Fruit fly (Drosophila melanogaster) whole organism, embryonic: ENCODE results near the gene CG15882.

ENCODE experiments used
- Abd-B ChIP-seq: fragments of 200-800 bp; sonication (Bioruptor generic); optimal IDR thresholded peaks from 2 replicates; lab custom pipeline; 2018; ENCODE audit warnings: missing biosample characterization, mild to moderate bottlenecking, missing genetic modification characterization, moderate library complexity
- Atf3 ChIP-seq: fragments of 200-800 bp; sonication (Bioruptor generic); optimal IDR thresholded peaks from 3 replicates; lab custom pipeline; 2016; ENCODE audit warnings: missing biosample characterization, missing genetic modification characterization
- Atf6 ChIP-seq: fragments of 200-800 bp; sonication (Bioruptor generic); IDR thresholded peaks from 2 replicates; pipeline ENCODE4 v1.3.6; 2022; ENCODE audit warnings: missing biosample characterization, missing genetic modification characterization
- Bgb ChIP-seq: fragments of 200-800 bp; sonication (Bioruptor generic); IDR thresholded peaks from 2 replicates; pipeline ENCODE4 v1.3.6; 2022; ENCODE audit warnings: missing biosample characterization, missing genetic modification characterization; ENCODE audit not compliant: partially characterized antibody
- CG10321 ChIP-seq: fragments of 200-800 bp; sonication (Bioruptor generic); IDR thresholded peaks from 2 replicates; pipeline ENCODE4 v1.3.6; 2022; ENCODE audit warnings: missing biosample characterization, missing genetic modification characterization
- CG11247 ChIP-seq: fragments of 200-800 bp; sonication (Bioruptor generic); IDR thresholded peaks from 2 replicates; pipeline ENCODE4 v1.3.6; 2022; ENCODE audit warnings: missing biosample characterization, missing genetic modification characterization
- CG13424 ChIP-seq: fragments of 200-800 bp; sonication (Bioruptor generic); optimal IDR thresholded peaks from 2 replicates; lab custom pipeline; 2019; ENCODE audit warnings: missing biosample characterization, mild to moderate bottlenecking, missing genetic modification characterization, moderate library complexity
- CG1647 ChIP-seq: fragments of 200-800 bp; sonication (Bioruptor generic); optimal IDR thresholded peaks from 3 replicates; lab custom pipeline; 2016; ENCODE audit warnings: missing biosample characterization, missing genetic modification characterization
- CG17385 ChIP-seq: fragments of 200-800 bp; sonication (Bioruptor generic); optimal IDR thresholded peaks from 3 replicates; lab custom pipeline; 2018; ENCODE audit warnings: missing biosample characterization, mild to moderate bottlenecking, missing genetic modification characterization
- CG17612 ChIP-seq: fragments of 200-800 bp; sonication (Bioruptor generic); IDR thresholded peaks from 2 replicates; pipeline ENCODE4 v1.3.6; 2022; ENCODE audit warnings: missing biosample characterization, missing genetic modification characterization
- CG30403 ChIP-seq: fragments of 200-800 bp; sonication (Bioruptor generic); optimal IDR thresholded peaks from 3 replicates; lab custom pipeline; 2016; ENCODE audit warnings: missing biosample characterization, missing genetic modification characterization
- CG34224 ChIP-seq: fragments of 200-800 bp; sonication (Bioruptor generic); IDR thresholded peaks from 3 replicates; pipeline ENCODE4 v1.3.6; 2022; ENCODE audit warnings: missing biosample characterization, missing genetic modification characterization; ENCODE audit not compliant: partially characterized antibody
- CG6791 ChIP-seq: fragments of 200-800 bp; sonication (Bioruptor generic); IDR thresholded peaks from 3 replicates; pipeline ENCODE4 v1.3.6; 2022; ENCODE audit warnings: missing biosample characterization, missing genetic modification characterization; ENCODE audit not compliant: partially characterized antibody
- CG7839 ChIP-seq: fragments of 200-800 bp; sonication (Bioruptor generic); optimal IDR thresholded peaks from 3 replicates; lab custom pipeline; 2018; ENCODE audit warnings: missing biosample characterization, mild to moderate bottlenecking, missing genetic modification characterization, moderate library complexity
- CG7963 ChIP-seq: fragments of 200-800 bp; sonication (Bioruptor generic); IDR thresholded peaks from 3 replicates; pipeline ENCODE4 v1.3.6; 2022; ENCODE audit warnings: missing biosample characterization, missing genetic modification characterization; ENCODE audit not compliant: partially characterized antibody
- CG8290 ChIP-seq, 3 experiments: fragments of 200-800 bp; sonication (Bioruptor generic); optimal IDR thresholded peaks; 2 replicates each; lab custom pipeline; 2016 to 2019; ENCODE audit warnings: missing biosample characterization in 3 of 3, missing genetic modification characterization in 3 of 3, mild to moderate bottlenecking in 2 of 3, moderate library complexity in 1 of 3
- CoRest ChIP-seq: fragments of 200-800 bp; sonication (Bioruptor generic); optimal IDR thresholded peaks from 3 replicates; lab custom pipeline; 2018; ENCODE audit warnings: missing biosample characterization, mild to moderate bottlenecking, missing genetic modification characterization, moderate library complexity
- Drgx ChIP-seq: fragments of 200-800 bp; sonication (Bioruptor generic); IDR thresholded peaks from 2 replicates; pipeline ENCODE4 v1.3.6; 2022; ENCODE audit warnings: missing biosample characterization, missing genetic modification characterization
- E2f1 ChIP-seq: fragments of 200-800 bp; sonication (Bioruptor generic); IDR thresholded peaks from 2 replicates; pipeline ENCODE4 v1.3.6; 2022; ENCODE audit warnings: missing biosample characterization, missing genetic modification characterization
- Hmr ChIP-seq: fragments of 200-800 bp; sonication (Bioruptor generic); optimal IDR thresholded peaks from 3 replicates; lab custom pipeline; 2017; ENCODE audit warnings: mild to moderate bottlenecking, missing biosample characterization, missing genetic modification reagents, missing genetic modification characterization
- Hr51 ChIP-seq, 2 experiments: fragments of 200-800 bp; sonication (Bioruptor generic); optimal IDR thresholded peaks; 2 replicates in 1 of 2; 3 replicates in 1 of 2; lab custom pipeline; 2016 to 2018; ENCODE audit warnings: missing biosample characterization in 2 of 2, missing genetic modification characterization in 2 of 2, mild to moderate bottlenecking in 1 of 2, moderate library complexity in 1 of 2
- Mad ChIP-seq: fragments of 200-800 bp; sonication (Bioruptor generic); optimal IDR thresholded peaks from 2 replicates; lab custom pipeline; 2016; ENCODE audit warnings: missing biosample characterization, missing genetic modification characterization
- PHDP ChIP-seq: fragments of 200-800 bp; sonication (Bioruptor generic); optimal IDR thresholded peaks from 3 replicates; lab custom pipeline; 2018; ENCODE audit warnings: missing biosample characterization, mild to moderate bottlenecking, missing genetic modification characterization, moderate library complexity
- Pdp1 ChIP-seq, 2 experiments: fragments of 200-800 bp; sonication (Bioruptor generic); optimal IDR thresholded peaks; 3 replicates each; lab custom pipeline; 2016; ENCODE audit warnings: missing biosample characterization in 2 of 2, missing genetic modification characterization in 2 of 2, mild to moderate bottlenecking in 1 of 2, moderate library complexity in 1 of 2
- Sox102F ChIP-seq: fragments of 200-800 bp; sonication (Bioruptor generic); optimal IDR thresholded peaks from 2 replicates; lab custom pipeline; 2018; ENCODE audit warnings: missing biosample characterization, mild to moderate bottlenecking, missing genetic modification characterization, moderate library complexity
- Ssrp ChIP-seq: fragments of 200-800 bp; sonication (Bioruptor generic); optimal IDR thresholded peaks from 2 replicates; lab custom pipeline; 2018; ENCODE audit warnings: missing biosample characterization, mild to moderate bottlenecking, missing genetic modification characterization, moderate library complexity
- ab ChIP-seq: fragments of 200-800 bp; sonication (Bioruptor generic); optimal IDR thresholded peaks from 2 replicates; lab custom pipeline; 2016; ENCODE audit warnings: missing biosample characterization, missing genetic modification characterization
- ase ChIP-seq: fragments of 200-800 bp; sonication (Bioruptor generic); IDR thresholded peaks from 3 replicates; pipeline ENCODE4 v1.3.6; 2022; ENCODE audit warnings: missing biosample characterization, missing genetic modification characterization
- az2 ChIP-seq: fragments of 200-800 bp; sonication (Bioruptor generic); optimal IDR thresholded peaks from 3 replicates; lab custom pipeline; 2016; ENCODE audit warnings: missing biosample characterization, missing genetic modification characterization
- dmrt11E ChIP-seq: fragments of 200-800 bp; sonication (Bioruptor generic); optimal IDR thresholded peaks from 3 replicates; lab custom pipeline; 2018; ENCODE audit warnings: missing biosample characterization, mild to moderate bottlenecking, missing genetic modification characterization, moderate library complexity
- dmrt99B ChIP-seq: fragments of 200-800 bp; sonication (Bioruptor generic); optimal IDR thresholded peaks from 2 replicates; lab custom pipeline; 2018; ENCODE audit warnings: missing biosample characterization, mild to moderate bottlenecking, missing genetic modification characterization, moderate library complexity
- dpn ChIP-seq, 2 experiments: fragments of 200-800 bp; sonication (Bioruptor generic); optimal IDR thresholded peaks; 3 replicates each; lab custom pipeline; 2016; ENCODE audit warnings: missing biosample characterization in 2 of 2, missing genetic modification characterization in 2 of 2
- esg ChIP-seq: fragments of 200-800 bp; sonication (Bioruptor generic); conservative IDR thresholded peaks from 2 replicates; pipeline ENCODE4 v1.3.6; 2022; ENCODE audit warnings: missing biosample characterization, missing genetic modification characterization
- fd96Cb ChIP-seq: fragments of 200-800 bp; sonication (Bioruptor generic); optimal IDR thresholded peaks from 2 replicates; lab custom pipeline; 2018; ENCODE audit warnings: missing biosample characterization, mild to moderate bottlenecking, missing genetic modification characterization, moderate library complexity
- fru ChIP-seq: fragments of >200 bp; optimal IDR thresholded peaks from 2 replicates; lab custom pipeline; 2017
- gem ChIP-seq: fragments of 200-800 bp; sonication (Bioruptor generic); optimal IDR thresholded peaks from 2 replicates; lab custom pipeline; 2019; ENCODE audit warnings: missing biosample characterization, mild to moderate bottlenecking, missing genetic modification characterization, moderate library complexity
- jing ChIP-seq: fragments of 200-800 bp; sonication (Bioruptor generic); optimal IDR thresholded peaks from 2 replicates; lab custom pipeline; 2018; ENCODE audit warnings: missing biosample characterization, mild to moderate bottlenecking, missing genetic modification characterization
- ken ChIP-seq: fragments of 200-800 bp; sonication (Bioruptor generic); IDR thresholded peaks from 3 replicates; pipeline ENCODE4 v1.3.6; 2022; ENCODE audit warnings: missing biosample characterization, missing genetic modification characterization
- nerfin-2 ChIP-seq: fragments of 200-800 bp; sonication (Bioruptor generic); IDR thresholded peaks from 2 replicates; pipeline ENCODE4 v1.3.6; 2022; ENCODE audit warnings: missing biosample characterization, missing genetic modification characterization; ENCODE audit not compliant: partially characterized antibody
- nmo ChIP-seq: fragments of 200-800 bp; sonication (Bioruptor generic); optimal IDR thresholded peaks from 2 replicates; lab custom pipeline; 2018; ENCODE audit warnings: missing biosample characterization, mild to moderate bottlenecking, missing genetic modification characterization, moderate library complexity
- nom ChIP-seq: fragments of 200-800 bp; sonication (Bioruptor generic); optimal IDR thresholded peaks from 2 replicates; lab custom pipeline; 2017; ENCODE audit warnings: missing biosample characterization, missing genetic modification characterization, mild to moderate bottlenecking, moderate library complexity, missing genetic modification reagents
- repo ChIP-seq: fragments of 200-800 bp; sonication (Bioruptor generic); optimal IDR thresholded peaks from 2 replicates; lab custom pipeline; 2016; ENCODE audit warnings: missing biosample characterization, missing genetic modification characterization
- row ChIP-seq: fragments of 200-800 bp; sonication (Bioruptor generic); IDR thresholded peaks from 3 replicates; pipeline ENCODE4 v1.3.6; 2022; ENCODE audit warnings: missing biosample characterization, missing genetic modification characterization
- sd ChIP-seq: fragments of 200-800 bp; sonication (Bioruptor generic); optimal IDR thresholded peaks from 3 replicates; lab custom pipeline; 2018; ENCODE audit warnings: missing biosample characterization, mild to moderate bottlenecking, missing genetic modification characterization, moderate library complexity
- sna ChIP-seq: fragments of 200-800 bp; sonication (Bioruptor generic); IDR thresholded peaks from 2 replicates; pipeline ENCODE4 v1.3.6; 2022; ENCODE audit warnings: missing biosample characterization, missing genetic modification characterization; ENCODE audit not compliant: partially characterized antibody
- tx ChIP-seq: fragments of 200-800 bp; sonication (Bioruptor generic); optimal IDR thresholded peaks from 2 replicates; lab custom pipeline; 2016; ENCODE audit warnings: missing biosample characterization, missing genetic modification characterization
- wek ChIP-seq: fragments of 200-800 bp; sonication (Bioruptor generic); optimal IDR thresholded peaks from 3 replicates; lab custom pipeline; 2018; ENCODE audit warnings: missing biosample characterization, mild to moderate bottlenecking, missing genetic modification characterization, moderate library complexity
- zf30C ChIP-seq: fragments of 200-800 bp; sonication (Bioruptor generic); optimal IDR thresholded peaks from 3 replicates; lab custom pipeline; 2018; ENCODE audit warnings: missing biosample characterization, mild to moderate bottlenecking, missing genetic modification characterization

The CG15882 gene

DNA sequence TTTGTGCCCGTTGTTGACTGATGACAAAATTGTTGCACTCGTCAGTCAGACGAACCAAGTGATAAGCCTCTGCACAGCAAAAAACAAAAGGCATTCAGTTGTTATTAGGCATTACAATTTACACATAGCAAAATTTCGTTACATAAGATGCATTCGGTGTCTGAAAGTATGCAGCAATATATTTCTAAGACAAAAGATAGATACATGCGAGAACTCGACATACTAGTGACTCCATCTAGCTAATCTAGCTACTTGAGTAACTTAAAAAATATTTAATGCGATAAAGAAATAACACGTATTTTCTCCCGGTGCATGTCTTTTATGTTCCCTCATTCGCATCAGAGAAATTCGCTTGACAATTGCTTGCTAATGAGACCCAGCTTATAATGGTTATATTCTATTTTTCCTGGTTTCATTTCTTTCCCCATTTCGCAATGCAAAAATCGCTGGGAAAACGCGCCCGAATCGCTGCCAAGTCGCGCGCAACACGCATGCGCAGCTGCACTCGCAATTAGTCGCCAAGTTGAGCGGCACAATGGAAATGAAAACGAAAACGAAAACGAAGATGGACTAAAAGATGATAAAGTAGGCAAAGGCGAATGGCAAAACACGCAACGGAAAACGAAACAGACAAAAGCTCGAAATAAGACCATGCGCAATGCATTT, 38.2 kb upstream of the CG15882 start (continued):
- peak; percentile 12 for TF ChIP-seq Ssrp (tag; lab: Kevin White, UChicago)
- peak; percentile 11 for TF ChIP-seq dmrt11E (tag; lab: Kevin White, UChicago)
- no peak for TF ChIP-seq jing (GFP tag; lab: Kevin White, UChicago)
- no peak for TF ChIP-seq E2f1
- TF ChIP-seq Atf3 (GFP tag; lab: Kevin White, UChicago): no peak
- TF ChIP-seq sna: no peak
- TF ChIP-seq ase (GFP tag; lab: Robert Waterston, UW): no peak
- TF ChIP-seq nerfin-2 (GFP tag; lab: Robert Waterston, UW): no peak
- TF ChIP-seq CG7963 (GFP tag; lab: Robert Waterston, UW): no peak
- peak; percentile 28 for TF ChIP-seq CG17385 (GFP tag; lab: Kevin White, UChicago)
- no peak for TF ChIP-seq Hmr
- TF ChIP-seq CG30403: no peak
- no peak for TF ChIP-seq tx (GFP tag; lab: Kevin White, UChicago)
- TF ChIP-seq fd96Cb: no peak
- TF ChIP-seq CG7839 (tag; lab: Kevin White, UChicago): peak; percentile 44
- peak; percentile 19 for TF ChIP-seq nom (GFP tag; lab: Kevin White, UChicago)
- no peak for TF ChIP-seq repo (GFP tag; lab: Kevin White, UChicago)
- TF ChIP-seq dmrt99B (tag; lab: Kevin White, UChicago): peak; percentile 32
- no peak for TF ChIP-seq CG13424 (tag; lab: Kevin White, UChicago)
- no peak for TF ChIP-seq wek (GFP tag; lab: Kevin White, UChicago)
- TF ChIP-seq PHDP (tag; lab: Kevin White, UChicago): peak; percentile 19
- no peak for TF ChIP-seq CG10321 (GFP tag; lab: Robert Waterston, UW)
- TF ChIP-seq Abd-B: peak; percentile 25
- TF ChIP-seq dpn (GFP tag; optimal IDR thresholded peaks at IDR 0.05; lab: Kevin White, UChicago): peak in 1 of 2 experiments; percentile 0
- TF ChIP-seq esg (GFP tag; lab: Robert Waterston, UW): no peak
- TF ChIP-seq CoRest (tag; lab: Kevin White, UChicago): peak; percentile 19
- no peak for TF ChIP-seq CG1647 (GFP tag; lab: Kevin White, UChicago)
- no peak for TF ChIP-seq Atf6
- no peak for TF ChIP-seq fru (lab: Kevin White, UChicago)
- peak; percentile 30; the same call in 1 of the 3 replicates for TF ChIP-seq row (GFP tag; lab: Robert Waterston, UW)
- TF ChIP-seq ab (GFP tag; lab: Kevin White, UChicago): no peak
- TF ChIP-seq Hr51 (GFP tag; optimal IDR thresholded peaks at IDR 0.05; lab: Kevin White, UChicago): peak in 1 of 2 experiments; percentile 47
- TF ChIP-seq CG6791 (GFP tag; lab: Robert Waterston, UW): no peak; the same call in 2 of the 3 replicates
- peak; percentile 30 for TF ChIP-seq nmo (GFP tag; lab: Kevin White, UChicago)
- peak; percentile 53 for TF ChIP-seq gem
- TF ChIP-seq ken: no peak
- peak; percentile 50 for TF ChIP-seq zf30C (GFP tag; lab: Kevin White, UChicago)
- no peak for TF ChIP-seq sd (tag; lab: Kevin White, UChicago)
- no peak for TF ChIP-seq CG34224 (GFP tag; lab: Robert Waterston, UW)
- TF ChIP-seq az2 (GFP tag; lab: Kevin White, UChicago): peak; percentile 23
- no peak for TF ChIP-seq CG11247 (GFP tag; lab: Robert Waterston, UW)
- peak; percentile 57 for TF ChIP-seq Sox102F
- TF ChIP-seq Pdp1 (GFP tag; optimal IDR thresholded peaks at IDR 0.05; lab: Kevin White, UChicago): peak in 1 of 2 experiments; percentile 89
- no peak for TF ChIP-seq CG8290 (GFP tag; optimal IDR thresholded peaks at IDR 0.05; lab: Kevin White, UChicago)
- TF ChIP-seq CG8290 (tag; optimal IDR thresholded peaks at IDR 0.05; lab: Kevin White, UChicago): peak in 1 of 2 experiments; percentile 32
- TF ChIP-seq CG17612 (GFP tag; lab: Robert Waterston, UW): no peak
- TF ChIP-seq Bgb: no peak
- peak; percentile 54 for TF ChIP-seq Drgx
- TF ChIP-seq Mad (GFP tag; lab: Kevin White, UChicago): no peak
- TF ChIP-seq, all 482 proteins: peak for 34
